Comparison of ENCODE assay signal across 4 fruit fly cellular contexts in the genomic region with DNA sequence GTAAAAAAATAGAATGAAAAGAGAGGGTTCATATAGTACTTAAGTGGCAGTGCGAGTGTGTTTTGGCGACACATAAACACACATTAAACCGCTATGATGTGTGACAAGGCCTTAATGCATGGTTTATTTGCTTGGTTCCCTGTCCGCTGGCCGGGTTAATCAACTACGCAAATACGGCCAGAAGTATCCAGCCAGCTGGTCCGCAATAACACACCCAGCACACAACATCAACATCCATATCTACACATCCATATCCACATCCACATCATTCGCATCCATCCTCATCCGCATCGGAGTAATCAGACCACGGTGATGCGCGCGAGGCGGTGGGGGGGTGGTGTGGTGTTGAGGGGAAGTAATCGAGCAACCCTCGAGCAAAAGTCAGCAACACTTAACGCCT.
A peak's percentile ranks its signal among the peaks of the same experiment; 100 is the strongest.
TF ChIP-seq lines count a peak whose summit lies in the region.

No protein-coding gene starts in this region.

- no peak for TF ChIP-seq CTCF in whole organism, embryonic (GFP tag; optimal IDR thresholded peaks at IDR 0.05; lab: Kevin White, UChicago)

TF ChIP-seq in whole organism, embryonic, 481 proteins besides CTCF, POLR2A, EP300 and RAD21:
- TF ChIP-seq CG6854 (GFP tag; optimal IDR thresholded peaks at IDR 0.05; lab: Kevin White, UChicago), result no peak
- no peak for TF ChIP-seq Meics (GFP tag; optimal IDR thresholded peaks at IDR 0.05; lab: Kevin White, UChicago)
- no peak for TF ChIP-seq CG1647 (GFP tag; optimal IDR thresholded peaks at IDR 0.05; lab: Kevin White, UChicago)
- TF ChIP-seq Hr78 (GFP tag; optimal IDR thresholded peaks at IDR 0.05; lab: Kevin White, UChicago), result no peak
- no peak for TF ChIP-seq CG6254 (GFP tag; optimal IDR thresholded peaks at IDR 0.05; lab: Kevin White, UChicago)
- TF ChIP-seq sima (GFP tag; optimal IDR thresholded peaks at IDR 0.05; lab: Kevin White, UChicago), result no peak
- TF ChIP-seq CG3847 (GFP tag; IDR thresholded peaks at IDR 0.05; lab: Robert Waterston, UW), result 0 out of 2 replicates have a peak, but pooled peaks have one; percentile 8
- TF ChIP-seq CG4730 (GFP tag; IDR thresholded peaks at IDR 0.05; lab: Robert Waterston, UW), result no peak
- no peak for TF ChIP-seq esg (GFP tag; conservative IDR thresholded peaks at IDR 0.05; lab: Robert Waterston, UW)
- TF ChIP-seq ap (GFP tag; IDR thresholded peaks at IDR 0.05; lab: Robert Waterston, UW), result no peak
- TF ChIP-seq CG15073 (GFP tag; optimal IDR thresholded peaks at IDR 0.05; lab: Kevin White, UChicago), result peak; percentile 12
- TF ChIP-seq Med (GFP tag; lab: Kevin White, UChicago), result peak; percentile 68
- TF ChIP-seq CG12219 (GFP tag; optimal IDR thresholded peaks at IDR 0.05; lab: Kevin White, UChicago), result no peak
- TF ChIP-seq CG10979 (tag; optimal IDR thresholded peaks at IDR 0.05; lab: Kevin White, UChicago), result no peak
- TF ChIP-seq bowl (GFP tag; IDR thresholded peaks at IDR 0.05; lab: Robert Waterston, UW), result no peak
- no peak for TF ChIP-seq Myb (GFP tag; optimal IDR thresholded peaks at IDR 0.05; lab: Kevin White, UChicago)
- 0 out of 2 replicates have a peak, but pooled peaks have one; percentile 14 for TF ChIP-seq CG14441 (GFP tag; IDR thresholded peaks at IDR 0.05; lab: Robert Waterston, UW)
- TF ChIP-seq CG17802 (tag; optimal IDR thresholded peaks at IDR 0.05; lab: Kevin White, UChicago), result peak; percentile 43
- peak; percentile 48 for TF ChIP-seq crol (GFP tag; IDR thresholded peaks at IDR 0.05; lab: Robert Waterston, UW)
- TF ChIP-seq CG13296 (GFP tag; optimal IDR thresholded peaks at IDR 0.05; lab: Kevin White, UChicago), result no peak
- TF ChIP-seq CG18764 (GFP tag; optimal IDR thresholded peaks at IDR 0.05; lab: Kevin White, UChicago), result no peak
- no peak for TF ChIP-seq CG18476 (GFP tag; optimal IDR thresholded peaks at IDR 0.05; lab: Kevin White, UChicago)
TF ChIP-seq in whole organism, embryonic: peak in this region for 6.

TF ChIP-seq in whole organism, prepupa, 60 proteins besides CTCF, POLR2A, EP300 and RAD21 (continues in another document):
- TF ChIP-seq CG1621 (tag; optimal IDR thresholded peaks at IDR 0.05; lab: Kevin White, UChicago), result peak; percentile 32
- peak; percentile 13 for TF ChIP-seq CG6854 (GFP tag; optimal IDR thresholded peaks at IDR 0.05; lab: Kevin White, UChicago)
- no peak for TF ChIP-seq CG15336 (GFP tag; IDR thresholded peaks at IDR 0.05; lab: Robert Waterston, UW)
- no peak for TF ChIP-seq Sox14 (GFP tag; optimal IDR thresholded peaks at IDR 0.05; lab: Kevin White, UChicago)
- 0 out of 3 replicates have a peak, but pooled peaks have one; percentile 6 for TF ChIP-seq eg (GFP tag; IDR thresholded peaks at IDR 0.05; lab: Robert Waterston, UW)
- TF ChIP-seq topi (GFP tag; optimal IDR thresholded peaks at IDR 0.05; lab: Kevin White, UChicago), result no peak
- TF ChIP-seq CG6808 (GFP tag; optimal IDR thresholded peaks at IDR 0.05; lab: Kevin White, UChicago), result peak; percentile 14
- no peak for TF ChIP-seq CG11294 (GFP tag; IDR thresholded peaks at IDR 0.05; lab: Robert Waterston, UW)
- TF ChIP-seq dac (GFP tag; optimal IDR thresholded peaks at IDR 0.05; lab: Kevin White, UChicago), result no peak
- TF ChIP-seq CG3919 (GFP tag; optimal IDR thresholded peaks at IDR 0.05; lab: Kevin White, UChicago), result peak; percentile 5
- TF ChIP-seq ss (GFP tag; optimal IDR thresholded peaks at IDR 0.05; lab: Kevin White, UChicago), result peak in 1 of 2 experiments; percentile 25
- TF ChIP-seq spab (GFP tag; optimal IDR thresholded peaks at IDR 0.05; lab: Kevin White, UChicago), result peak; percentile 20
- no peak for TF ChIP-seq CG11762 (GFP tag; optimal IDR thresholded peaks at IDR 0.05; lab: Kevin White, UChicago; ENCODE audit: insufficient read depth)
- TF ChIP-seq Ets21C (GFP tag; optimal IDR thresholded peaks at IDR 0.05; lab: Kevin White, UChicago), result no peak
- TF ChIP-seq salr (GFP tag; optimal IDR thresholded peaks at IDR 0.05; lab: Kevin White, UChicago), result peak in 1 of 2 experiments; percentile 32
- TF ChIP-seq CG8632 (GFP tag; optimal IDR thresholded peaks at IDR 0.05; lab: Kevin White, UChicago), result peak; percentile 9
- no peak for TF ChIP-seq fd59A (GFP tag; optimal IDR thresholded peaks at IDR 0.05; lab: Kevin White, UChicago)
- TF ChIP-seq CG10669 (GFP tag; optimal IDR thresholded peaks at IDR 0.05; lab: Kevin White, UChicago), result no peak
- TF ChIP-seq CG16779 (tag; optimal IDR thresholded peaks at IDR 0.05; lab: Kevin White, UChicago), result no peak
- peak; percentile 32 for TF ChIP-seq fkh (GFP tag; optimal IDR thresholded peaks at IDR 0.05; lab: Kevin White, UChicago)
- peak; percentile 53 for TF ChIP-seq Eip78C (GFP tag; lab: Kevin White, UChicago)
- 0 out of 3 replicates have a peak, but pooled peaks have one; percentile 8 for TF ChIP-seq CG6163 (GFP tag; IDR thresholded peaks at IDR 0.05; lab: Robert Waterston, UW)

TF ChIP-seq in whole organism, pupa, 21 proteins besides CTCF, POLR2A, EP300 and RAD21:
- no peak for TF ChIP-seq fd96Ca (GFP tag; IDR thresholded peaks at IDR 0.05; lab: Robert Waterston, UW)
- TF ChIP-seq EcR (GFP tag; optimal IDR thresholded peaks at IDR 0.05; lab: Kevin White, UChicago), result peak; percentile 59
TF ChIP-seq in whole organism, pupa: peak in this region for 1.

TF ChIP-seq in whole organism, wandering third instar larva, 38 proteins besides CTCF, POLR2A, EP300 and RAD21:
- no peak for TF ChIP-seq Jra (GFP tag; optimal IDR thresholded peaks at IDR 0.05; lab: Kevin White, UChicago)
- TF ChIP-seq h (GFP tag; optimal IDR thresholded peaks at IDR 0.05; lab: Kevin White, UChicago), result peak; percentile 33
- no peak for TF ChIP-seq Rel (GFP tag; optimal IDR thresholded peaks at IDR 0.05; lab: Kevin White, UChicago)
- peak; percentile 40 for TF ChIP-seq Rel (tag; optimal IDR thresholded peaks at IDR 0.05; lab: Kevin White, UChicago)
- peak; percentile 10 for TF ChIP-seq Sp1 (GFP tag; optimal IDR thresholded peaks at IDR 0.05; lab: Kevin White, UChicago)
- no peak for TF ChIP-seq CG9705 (GFP tag; optimal IDR thresholded peaks at IDR 0.05; lab: Kevin White, UChicago)

Comparison
In these comparisons a context has a peak if more than half of its experiments do, and no peak if none do; other contexts are left out.
1. Of the 7 proteins assayed by ChIP-seq in both whole organism, embryonic and whole organism, prepupa: peak only in whole organism, embryonic: none; only in whole organism, prepupa: CG6854; in both: none; in neither: 6.